Worm (Caenorhabditis elegans): ENCODE data around the gene fbxa-73.

- TF ChIP-seq zag-1 (tag; optimal IDR thresholded peaks at IDR 0.05) (no peak), aly-2 (tag; optimal IDR thresholded peaks at IDR 0.05) (no peak)
Observed at ce11 chrIII:2279457-2279856, 26.2 kb downstream of the fbxa-73 start, which contains the start of gene Y54F10BM.23.

Data from whole organism, L4 larva.